Worm (Caenorhabditis elegans): Measurements from ENCODE around the gene C23H4.6.

DNA sequence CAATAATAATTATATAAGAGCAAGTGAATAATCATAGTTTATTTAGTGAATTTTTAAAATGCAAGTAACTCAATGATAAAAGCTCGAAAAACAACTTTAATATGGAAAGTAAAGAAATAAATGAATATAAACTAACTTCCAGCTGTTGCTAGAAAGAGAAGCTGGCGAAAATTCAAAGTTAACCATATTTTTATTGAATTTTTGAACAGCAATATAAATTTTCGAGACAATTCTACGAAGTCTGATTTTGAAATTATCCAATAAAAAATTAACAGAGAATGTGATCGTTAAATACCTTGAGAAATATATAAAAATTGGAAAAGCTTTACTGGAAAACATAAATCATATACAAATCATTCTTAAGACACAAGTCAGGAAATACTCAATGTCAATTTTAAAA, 48.8 kb upstream of the C23H4.6 start:
- TF ChIP-seq fkh-10 (GFP tag; optimal IDR thresholded peaks at IDR 0.05) (no peak), blmp-1 (tag; optimal IDR thresholded peaks at IDR 0.05) (no peak), irx-1 (tag; optimal IDR thresholded peaks at IDR 0.05) (no peak), hpl-2 (GFP tag; optimal IDR thresholded peaks at IDR 0.05) (no peak), aly-2 (tag; optimal IDR thresholded peaks at IDR 0.05) (no peak), nhr-20 (tag; optimal IDR thresholded peaks at IDR 0.05) (no peak)

Measured in whole organism, L1 larva.